Worm (Caenorhabditis elegans): ENCODE measurements around the gene ref-1.
A peak's percentile ranks its signal among the peaks of the same experiment; 100 is the strongest.

The ref-1 gene

ce11 chrII:10222577-10222976 lies 4.3 kb downstream of the ref-1 start, which contains the start of gene plc-3:
plc-3 (plus strand) TSS chrII:10222877.
- TF ChIP-seq efl-1 (optimal IDR thresholded peaks at IDR 0.05) (no peak), efl-1 (GFP tag; optimal IDR thresholded peaks at IDR 0.05 in 1 of 2) (peak in 1 of 2 experiments; percentile 38), unc-62 (GFP tag; optimal IDR thresholded peaks at IDR 0.05) (no peak)

- TF ChIP-seq nhr-12 (tag; optimal IDR thresholded peaks at IDR 0.05): no peak
- TF ChIP-seq nhr-28 (tag; optimal IDR thresholded peaks at IDR 0.05): no peak
These were observed 8.8 kb downstream of the ref-1 start, which contains the start of gene srh-135 for ce11 chrII:10227030-10227429. srh-135 (minus strand) TSS chrII:10227130.

DNA sequence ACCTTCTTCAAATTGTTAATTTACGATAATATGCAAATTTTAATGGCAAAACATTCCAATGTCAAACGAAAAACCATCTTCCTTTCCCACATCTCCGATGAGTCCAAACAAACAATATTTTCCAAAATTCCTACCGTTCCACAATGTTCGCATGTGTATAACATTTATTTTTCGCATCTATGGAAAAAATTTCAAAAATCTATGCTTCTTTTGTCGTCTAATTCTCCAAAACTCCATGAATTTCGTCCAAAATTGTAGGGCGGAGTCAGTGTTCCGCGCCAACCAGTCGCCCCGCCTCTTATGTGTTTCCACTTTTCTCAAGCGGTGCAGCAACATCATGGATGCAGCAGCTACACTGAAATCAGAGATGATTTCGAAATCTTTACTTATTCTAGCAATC lies 12.7 kb downstream of the ref-1 start, which contains the start of gene T01E8.8:
Gene T01E8.8, plus strand, starts transcription at position 301 of the 400 bp plus-strand sequence.
- TF ChIP-seq ceh-63 (GFP tag; optimal IDR thresholded peaks at IDR 0.05) (no peak), unc-130 (tag; optimal IDR thresholded peaks at IDR 0.05) (no peak), nhr-28 (tag; optimal IDR thresholded peaks at IDR 0.05) (no peak), nhr-76 (tag; optimal IDR thresholded peaks at IDR 0.05) (no peak), lir-3 (tag; optimal IDR thresholded peaks at IDR 0.05; ENCODE audit: poor library complexity) (no peak), fkh-10 (GFP tag; optimal IDR thresholded peaks at IDR 0.05) (no peak), pax-3 (tag; optimal IDR thresholded peaks at IDR 0.05) (no peak), xbp-1 (tag; optimal IDR thresholded peaks at IDR 0.05) (no peak), ceh-88 (GFP tag; IDR thresholded peaks at IDR 0.05) (no peak), F16B12.6 (tag; optimal IDR thresholded peaks at IDR 0.05) (no peak), snu-23 (GFP tag; optimal IDR thresholded peaks at IDR 0.05) (no peak)

DNA sequence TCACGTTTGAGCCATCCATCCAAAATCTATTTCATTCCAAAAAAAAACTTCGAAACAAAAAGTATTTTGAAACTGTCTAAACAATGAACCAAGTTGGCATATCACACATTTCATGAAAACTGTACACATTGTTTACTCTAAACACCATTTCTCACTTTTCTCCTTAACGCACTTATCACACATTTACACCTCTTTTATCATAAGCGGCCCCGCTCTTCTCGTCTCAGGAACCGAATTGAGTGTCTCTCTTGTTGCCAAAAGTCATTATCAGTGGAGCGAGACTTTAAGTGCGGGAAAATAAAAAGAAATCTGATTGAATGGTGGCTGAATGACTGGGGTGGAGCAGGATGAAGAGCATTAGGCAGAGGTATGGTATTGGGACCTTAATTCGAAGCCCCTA lies 13.6 kb downstream of the ref-1 start:
- TF ChIP-seq xbp-1 (tag; optimal IDR thresholded peaks at IDR 0.05): no peak
- peak; percentile 57 for TF ChIP-seq elt-2 (tag; optimal IDR thresholded peaks at IDR 0.05)

- TF ChIP-seq fkh-8 (tag; optimal IDR thresholded peaks at IDR 0.05) (no peak), hlh-17 (GFP tag; optimal IDR thresholded peaks at IDR 0.05; ENCODE audit: borderline replicate concordance) (no peak), ceh-8 (GFP tag; optimal IDR thresholded peaks at IDR 0.05) (no peak), pag-3 (tag; optimal IDR thresholded peaks at IDR 0.05; ENCODE audit: borderline replicate concordance, insufficient read depth) (no peak), blmp-1 (tag; optimal IDR thresholded peaks at IDR 0.05) (no peak), irx-1 (tag; optimal IDR thresholded peaks at IDR 0.05) (no peak), snu-23 (GFP tag; optimal IDR thresholded peaks at IDR 0.05) (no peak), lin-39 (tag; optimal IDR thresholded peaks at IDR 0.05) (no peak), nhr-20 (tag; optimal IDR thresholded peaks at IDR 0.05) (no peak), aha-1 (tag; optimal IDR thresholded peaks at IDR 0.05) (no peak), jun-1 (tag; optimal IDR thresholded peaks at IDR 0.05) (no peak), xbp-1 (tag; optimal IDR thresholded peaks at IDR 0.05) (no peak), rnt-1 (tag; optimal IDR thresholded peaks at IDR 0.05) (no peak), nhr-85 (tag) (no peak)
These were observed 16.1 kb downstream of the ref-1 start, which contains the start of gene ubxn-5 for ce11 chrII:10234398-10234797. ubxn-5 (minus strand) TSS chrII:10234498.

ce11 chrII:10239595-10239994 lies 21.3 kb downstream of the ref-1 start, which contains the start of gene mec-15:
mec-15 (minus strand) TSS chrII:10239695.
- no peak for TF ChIP-seq sox-4 (tag; optimal IDR thresholded peaks at IDR 0.05)
- TF ChIP-seq egl-13 (tag; optimal IDR thresholded peaks at IDR 0.05): no peak
- TF ChIP-seq ces-1 (GFP tag; optimal IDR thresholded peaks at IDR 0.05): no peak
- TF ChIP-seq fos-1 (tag; optimal IDR thresholded peaks at IDR 0.05): no peak
